Worm (Caenorhabditis elegans) whole organism, midembryonic: ENCODE results near the gene H03G16.6.

Experiments
- T22C8.4 ChIP-seq: fragments of 200-800 bp; sonication (Bioruptor generic); IDR thresholded peaks from 2 replicates; pipeline ENCODE4 v1.3.6; 2022; ENCODE audit warnings: missing genetic modification characterization, missing compliant biosample characterization
- cog-1 ChIP-seq: sonication (generic microtip); optimal IDR thresholded peaks from 2 replicates; lab custom pipeline; 2016; ENCODE audit warnings: missing genetic modification characterization, missing compliant biosample characterization
- flt-1 ChIP-seq: fragments of 200-800 bp; sonication (Bioruptor generic); IDR thresholded peaks from 2 replicates; pipeline ENCODE4 v1.3.6; 2022; ENCODE audit warnings: missing genetic modification characterization, missing compliant biosample characterization
- med-1 ChIP-seq: sonication (generic microtip); optimal IDR thresholded peaks from 2 replicates; lab custom pipeline; 2017; ENCODE audit warnings: missing genetic modification characterization, mild to moderate bottlenecking, missing compliant biosample characterization, antibody characterized with exemption, missing genetic modification reagents; ENCODE audit not compliant: insufficient read depth
- ref-1 ChIP-seq: fragments of 200-800 bp; sonication (Bioruptor generic); conservative IDR thresholded peaks from 2 replicates; pipeline ENCODE4 v1.3.6; 2022; ENCODE audit warnings: missing genetic modification reagents, missing genetic modification characterization, missing compliant biosample characterization
- tab-1 ChIP-seq: fragments of 200-800 bp; sonication (Bioruptor generic); IDR thresholded peaks from 2 replicates; pipeline ENCODE4 v1.3.6; 2022; ENCODE audit warnings: missing genetic modification characterization, missing compliant biosample characterization
- ztf-23 ChIP-seq: fragments of 200-800 bp; sonication (Bioruptor generic); IDR thresholded peaks from 2 replicates; pipeline ENCODE4 v1.3.6; 2022; ENCODE audit warnings: missing genetic modification reagents, missing genetic modification characterization, missing compliant biosample characterization
- ztf-29 ChIP-seq: fragments of 200-800 bp; sonication (Bioruptor generic); IDR thresholded peaks from 2 replicates; pipeline ENCODE4 v1.3.6; 2022; ENCODE audit warnings: missing genetic modification reagents, missing genetic modification characterization, missing compliant biosample characterization

- TF ChIP-seq flt-1 (GFP tag; lab: Robert Waterston, UW) (no peak), tab-1 (GFP tag; lab: Robert Waterston, UW) (no peak), ztf-29 (GFP tag; lab: Robert Waterston, UW) (no peak), cog-1 (no peak), ref-1 (no peak), T22C8.4 (GFP tag; lab: Robert Waterston, UW) (no peak), ztf-23 (GFP tag; lab: Robert Waterston, UW) (no peak), med-1 (GFP tag; lab: Kevin White, UChicago) (no peak)
Observed at ce11 chrX:15039696-15040212, 12.7 kb upstream of the H03G16.6 start.
